Fruit fly (Drosophila melanogaster) whole organism, embryonic: ENCODE results near the gene Cad96Cb.

Source experiments
- Ada2b ChIP-seq: fragments of 200-800 bp; sonication (Bioruptor generic); IDR thresholded peaks from 2 replicates; pipeline ENCODE4 v1.3.6; 2022; ENCODE audit warnings: missing biosample characterization, missing genetic modification characterization
- Aef1 ChIP-seq: fragments of 200-800 bp; sonication (Bioruptor generic); IDR thresholded peaks from 3 replicates; pipeline ENCODE4 v1.3.6; 2022; ENCODE audit warnings: missing biosample characterization, missing genetic modification characterization
- BEAF-32 ChIP-seq: fragments of 200-800 bp; sonication (Bioruptor generic); optimal IDR thresholded peaks from 3 replicates; lab custom pipeline; 2017; ENCODE audit warnings: missing biosample characterization, missing genetic modification characterization, mild to moderate bottlenecking, moderate library complexity, missing genetic modification reagents
- CG10321 ChIP-seq: fragments of 200-800 bp; sonication (Bioruptor generic); IDR thresholded peaks from 2 replicates; pipeline ENCODE4 v1.3.6; 2022; ENCODE audit warnings: missing biosample characterization, missing genetic modification characterization
- CG10462 ChIP-seq: fragments of 200-800 bp; sonication (Bioruptor generic); optimal IDR thresholded peaks from 2 replicates; lab custom pipeline; 2016; ENCODE audit warnings: missing biosample characterization, missing genetic modification characterization
- CG10959 ChIP-seq: fragments of 200-800 bp; sonication (Bioruptor generic); IDR thresholded peaks from 2 replicates; pipeline ENCODE4 v1.3.6; 2022; ENCODE audit warnings: missing biosample characterization, missing genetic modification characterization
- CG11723 ChIP-seq: fragments of 200-800 bp; sonication (Bioruptor generic); optimal IDR thresholded peaks from 2 replicates; lab custom pipeline; 2017; ENCODE audit warnings: missing biosample characterization, mild to moderate bottlenecking, missing genetic modification characterization
- CG12155 ChIP-seq: fragments of 200-800 bp; sonication (Bioruptor generic); optimal IDR thresholded peaks from 3 replicates; lab custom pipeline; 2016; ENCODE audit warnings: missing biosample characterization, missing genetic modification characterization
- CG17361 ChIP-seq: fragments of 200-800 bp; sonication (Bioruptor generic); IDR thresholded peaks from 3 replicates; pipeline ENCODE4 v1.3.6; 2022; ENCODE audit warnings: missing biosample characterization, missing genetic modification characterization
- CG30431 ChIP-seq: fragments of 200-800 bp; sonication (Bioruptor generic); optimal IDR thresholded peaks from 2 replicates; lab custom pipeline; 2017; ENCODE audit warnings: missing biosample characterization, missing genetic modification characterization
- CG4424 ChIP-seq: fragments of 200-800 bp; sonication (Bioruptor generic); optimal IDR thresholded peaks from 3 replicates; lab custom pipeline; 2016; ENCODE audit warnings: missing biosample characterization, missing genetic modification characterization
- CG4730 ChIP-seq: fragments of 200-800 bp; sonication (Bioruptor generic); IDR thresholded peaks from 2 replicates; pipeline ENCODE4 v1.3.6; 2022; ENCODE audit warnings: missing biosample characterization, missing genetic modification characterization
- CG5245 ChIP-seq: fragments of 200-800 bp; sonication (Bioruptor generic); optimal IDR thresholded peaks from 3 replicates; lab custom pipeline; 2016; ENCODE audit warnings: missing biosample characterization, missing genetic modification characterization
- CG7745 ChIP-seq: fragments of 200-800 bp; sonication (Bioruptor generic); optimal IDR thresholded peaks from 2 replicates; lab custom pipeline; 2018; ENCODE audit warnings: missing biosample characterization, mild to moderate bottlenecking, missing genetic modification characterization, moderate library complexity
- CG7839 ChIP-seq: fragments of 200-800 bp; sonication (Bioruptor generic); optimal IDR thresholded peaks from 3 replicates; lab custom pipeline; 2018; ENCODE audit warnings: missing biosample characterization, mild to moderate bottlenecking, missing genetic modification characterization, moderate library complexity
- CG8359 ChIP-seq: fragments of 200-800 bp; sonication (Bioruptor generic); optimal IDR thresholded peaks from 2 replicates; lab custom pipeline; 2017; ENCODE audit warnings: missing biosample characterization, mild to moderate bottlenecking, missing genetic modification characterization, borderline replicate concordance
- CG9817 ChIP-seq: fragments of 200-800 bp; sonication (Bioruptor generic); optimal IDR thresholded peaks from 2 replicates; lab custom pipeline; 2018; ENCODE audit warnings: missing biosample characterization, mild to moderate bottlenecking, missing genetic modification characterization, moderate library complexity
- Deaf1 ChIP-seq: fragments of 200-800 bp; optimal IDR thresholded peaks from 3 replicates; lab custom pipeline; 2019; ENCODE audit warnings: missing biosample characterization, mild to moderate bottlenecking, missing genetic modification characterization, moderate library complexity
- Doc3 ChIP-seq: fragments of 200-800 bp; sonication (Bioruptor generic); IDR thresholded peaks from 3 replicates; pipeline ENCODE4 v1.3.6; 2022; ENCODE audit warnings: missing biosample characterization, missing genetic modification characterization; ENCODE audit not compliant: partially characterized antibody
- Dref ChIP-seq: fragments of 200-800 bp; sonication (Bioruptor generic); IDR thresholded peaks from 2 replicates; pipeline ENCODE4 v1.3.6; 2022; ENCODE audit warnings: missing biosample characterization, missing genetic modification characterization
- E2f1 ChIP-seq: fragments of 200-800 bp; sonication (Bioruptor generic); IDR thresholded peaks from 2 replicates; pipeline ENCODE4 v1.3.6; 2022; ENCODE audit warnings: missing biosample characterization, missing genetic modification characterization
- HLH54F ChIP-seq: fragments of 200-800 bp; sonication (Bioruptor generic); optimal IDR thresholded peaks from 3 replicates; lab custom pipeline; 2016; ENCODE audit warnings: missing biosample characterization, missing genetic modification characterization
- Hsf ChIP-seq: fragments of 200-800 bp; sonication (Bioruptor generic); optimal IDR thresholded peaks from 3 replicates; lab custom pipeline; 2016; ENCODE audit warnings: missing biosample characterization, missing genetic modification characterization
- Meics ChIP-seq: fragments of 200-800 bp; sonication (Bioruptor generic); optimal IDR thresholded peaks from 2 replicates; lab custom pipeline; 2017; ENCODE audit warnings: missing biosample characterization, mild to moderate bottlenecking, missing genetic modification characterization
- NK7.1 ChIP-seq: fragments of 200-800 bp; sonication (Bioruptor generic); optimal IDR thresholded peaks from 3 replicates; lab custom pipeline; 2016; ENCODE audit warnings: missing biosample characterization, missing genetic modification characterization
- Poxn ChIP-seq: fragments of 200-800 bp; sonication (Bioruptor generic); IDR thresholded peaks from 2 replicates; pipeline ENCODE4 v1.3.6; 2022; ENCODE audit warnings: missing biosample characterization, missing genetic modification characterization
- Sry-δ ChIP-seq: fragments of 200-800 bp; sonication (Bioruptor generic); optimal IDR thresholded peaks from 2 replicates; lab custom pipeline; 2016; ENCODE audit warnings: missing biosample characterization, missing genetic modification characterization
- ase ChIP-seq: fragments of 200-800 bp; sonication (Bioruptor generic); IDR thresholded peaks from 3 replicates; pipeline ENCODE4 v1.3.6; 2022; ENCODE audit warnings: missing biosample characterization, missing genetic modification characterization
- cato ChIP-seq: fragments of 200-800 bp; sonication (Bioruptor generic); optimal IDR thresholded peaks from 2 replicates; lab custom pipeline; 2016; ENCODE audit warnings: missing biosample characterization, missing genetic modification characterization, borderline replicate concordance
- croc ChIP-seq: fragments of 200-800 bp; sonication (Bioruptor generic); conservative IDR thresholded peaks from 3 replicates; pipeline ENCODE4 v1.3.6; 2022; ENCODE audit warnings: missing biosample characterization, missing genetic modification characterization
- crol ChIP-seq: fragments of 200-800 bp; sonication (Bioruptor generic); IDR thresholded peaks from 2 replicates; pipeline ENCODE4 v1.3.6; 2022; ENCODE audit warnings: missing biosample characterization, missing genetic modification characterization
- cwo ChIP-seq: fragments of 200-800 bp; sonication (Bioruptor generic); optimal IDR thresholded peaks from 3 replicates; lab custom pipeline; 2017; ENCODE audit warnings: missing biosample characterization, missing genetic modification characterization, mild to moderate bottlenecking, moderate library complexity, missing genetic modification reagents
- en ChIP-seq: fragments of 200-800 bp; sonication (Bioruptor generic); optimal IDR thresholded peaks from 2 replicates; lab custom pipeline; 2016; ENCODE audit warnings: missing biosample characterization, missing genetic modification characterization
- fu2 ChIP-seq: fragments of 200-800 bp; sonication (Bioruptor generic); optimal IDR thresholded peaks from 2 replicates; lab custom pipeline; 2016; ENCODE audit warnings: missing biosample characterization, missing genetic modification characterization
- grn ChIP-seq: fragments of 200-800 bp; sonication (Bioruptor generic); optimal IDR thresholded peaks from 3 replicates; lab custom pipeline; 2017; ENCODE audit warnings: missing biosample characterization, missing genetic modification characterization
- insv ChIP-seq, 2 experiments: fragments of 200-800 bp; sonication (Bioruptor generic); optimal IDR thresholded peaks; 3 replicates each; lab custom pipeline; 2016 to 2018; ENCODE audit warnings: missing biosample characterization in 2 of 2, missing genetic modification characterization in 2 of 2
- jumu ChIP-seq: fragments of 200-800 bp; sonication (Bioruptor generic); optimal IDR thresholded peaks from 3 replicates; lab custom pipeline; 2016; ENCODE audit warnings: missing biosample characterization, missing genetic modification characterization
- maf-S ChIP-seq: fragments of 200-800 bp; sonication (Bioruptor generic); optimal IDR thresholded peaks from 2 replicates; lab custom pipeline; 2016; ENCODE audit warnings: missing biosample characterization, missing genetic modification characterization
- nerfin-2 ChIP-seq: fragments of 200-800 bp; sonication (Bioruptor generic); IDR thresholded peaks from 2 replicates; pipeline ENCODE4 v1.3.6; 2022; ENCODE audit warnings: missing biosample characterization, missing genetic modification characterization; ENCODE audit not compliant: partially characterized antibody
- pho ChIP-seq: fragments of 200-800 bp; sonication (Bioruptor generic); optimal IDR thresholded peaks from 2 replicates; lab custom pipeline; 2016; ENCODE audit warnings: missing biosample characterization, missing genetic modification characterization
- sc ChIP-seq, 3 experiments: fragments of >200 bp in 2 of 3; fragments of 200-800 bp in 1 of 3; sonication (Bioruptor generic) in 1 of 3; optimal IDR thresholded peaks; 2 replicates in 2 of 3; 3 replicates in 1 of 3; lab custom pipeline; 2017; ENCODE audit warnings: mild to moderate bottlenecking in 1 of 3, missing biosample characterization in 1 of 3, missing genetic modification characterization in 1 of 3, missing genetic modification reagents in 1 of 3
- slou ChIP-seq: fragments of 200-800 bp; sonication (Bioruptor generic); optimal IDR thresholded peaks from 3 replicates; lab custom pipeline; 2016; ENCODE audit warnings: missing biosample characterization, missing genetic modification characterization
- slp2 ChIP-seq: fragments of 200-800 bp; sonication (Bioruptor generic); optimal IDR thresholded peaks from 2 replicates; lab custom pipeline; 2016; ENCODE audit warnings: missing biosample characterization, missing genetic modification characterization
- sqz ChIP-seq: fragments of 200-800 bp; sonication (Bioruptor generic); optimal IDR thresholded peaks from 3 replicates; lab custom pipeline; 2018; ENCODE audit warnings: missing biosample characterization, mild to moderate bottlenecking, missing genetic modification characterization
- tin ChIP-seq: fragments of 200-800 bp; sonication (Bioruptor generic); optimal IDR thresholded peaks from 3 replicates; lab custom pipeline; 2016; ENCODE audit warnings: missing biosample characterization, missing genetic modification characterization
- trh ChIP-seq: fragments of 200-800 bp; sonication (Bioruptor generic); optimal IDR thresholded peaks from 2 replicates; lab custom pipeline; 2016; ENCODE audit warnings: missing biosample characterization, missing genetic modification characterization
- unc-4 ChIP-seq: fragments of 200-800 bp; sonication (Bioruptor generic); IDR thresholded peaks from 2 replicates; pipeline ENCODE4 v1.3.6; 2022; ENCODE audit warnings: missing biosample characterization, missing genetic modification characterization; ENCODE audit not compliant: partially characterized antibody
- vnd ChIP-seq: fragments of 200-800 bp; sonication (Bioruptor generic); IDR thresholded peaks from 3 replicates; pipeline ENCODE4 v1.3.6; 2022; ENCODE audit warnings: missing biosample characterization, missing genetic modification characterization; ENCODE audit not compliant: partially characterized antibody
- vvl ChIP-seq: fragments of 200-800 bp; sonication (Bioruptor generic); IDR thresholded peaks from 2 replicates; pipeline ENCODE4 v1.3.6; 2022; ENCODE audit warnings: missing biosample characterization, missing genetic modification characterization

Cad96Cb gene

DNA sequence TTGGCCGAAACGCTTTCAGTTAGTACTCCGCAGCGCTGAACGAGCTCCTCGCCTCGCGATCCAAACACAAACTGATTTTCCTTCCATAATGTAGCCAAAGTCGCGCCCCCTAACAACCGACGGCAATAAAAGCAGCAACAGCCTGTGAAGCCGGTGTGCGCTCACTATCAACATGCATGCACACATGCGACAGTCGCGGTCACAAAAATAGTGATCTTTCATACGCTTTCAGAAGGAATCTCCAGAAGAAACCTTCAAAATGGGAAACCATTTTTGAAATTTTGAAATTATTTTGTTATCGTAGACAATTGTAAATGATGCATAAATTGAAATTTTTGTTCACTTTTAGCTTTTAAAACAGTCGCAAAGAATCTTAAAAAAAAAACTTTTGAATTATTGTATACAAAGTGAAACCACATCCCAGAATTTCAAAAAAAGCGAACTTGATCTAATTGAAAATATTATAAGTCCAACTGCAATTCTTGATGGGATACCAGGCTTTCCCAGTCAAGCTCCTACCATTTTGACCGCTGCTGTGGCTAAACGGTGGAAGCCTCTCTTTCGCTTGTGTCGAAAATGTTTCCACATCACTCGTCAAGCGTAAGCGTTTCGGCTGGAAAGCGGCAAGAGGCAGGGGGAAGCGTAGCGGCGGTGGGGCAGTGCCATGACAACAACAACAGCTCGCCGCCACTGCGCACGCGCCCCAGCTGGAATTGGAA is at the start of gene Cad96Cb (continued):
- TF ChIP-seq CG7839 (tag; lab: Kevin White, UChicago) = peak; percentile 90
- TF ChIP-seq sc (optimal IDR thresholded peaks at IDR 0.05; lab: Kevin White, UChicago) = no peak
- TF ChIP-seq sc (GFP tag; optimal IDR thresholded peaks at IDR 0.05; lab: Kevin White, UChicago) = peak; percentile 87
- peak; percentile 0 for TF ChIP-seq grn (GFP tag; lab: Kevin White, UChicago)
- TF ChIP-seq fu2 (GFP tag; lab: Kevin White, UChicago) = peak; percentile 29
- TF ChIP-seq unc-4 (GFP tag; lab: Robert Waterston, UW) = no peak
- TF ChIP-seq nerfin-2 (GFP tag; lab: Robert Waterston, UW) = no peak
- peak; percentile 76 for TF ChIP-seq jumu (GFP tag; lab: Kevin White, UChicago)
- peak; percentile 24 for TF ChIP-seq sqz
- TF ChIP-seq Hsf (GFP tag; lab: Kevin White, UChicago) = peak; percentile 81
- TF ChIP-seq HLH54F (GFP tag; lab: Kevin White, UChicago) = peak; percentile 61
- peak; percentile 64 for TF ChIP-seq CG12155 (GFP tag; lab: Kevin White, UChicago)
- no peak for TF ChIP-seq Dref (GFP tag; lab: Robert Waterston, UW)
- peak; percentile 89 for TF ChIP-seq tin (GFP tag; lab: Kevin White, UChicago)
- TF ChIP-seq CG10321 (GFP tag; lab: Robert Waterston, UW) = no peak
- TF ChIP-seq CG9817 (tag; lab: Kevin White, UChicago) = peak; percentile 43
- TF ChIP-seq Aef1 = peak; percentile 45; the same call in 1 of the 3 replicates
- TF ChIP-seq ase = peak; percentile 35; the same call in 1 of the 3 replicates
- TF ChIP-seq CG10462 (GFP tag; lab: Kevin White, UChicago) = peak; percentile 72
- peak; percentile 50 for TF ChIP-seq maf-S (GFP tag; lab: Kevin White, UChicago)
- peak in 1 of 2 experiments; percentile 3 for TF ChIP-seq insv (GFP tag; optimal IDR thresholded peaks at IDR 0.05; lab: Kevin White, UChicago)
- TF ChIP-seq en (GFP tag; lab: Kevin White, UChicago) = peak; percentile 66
- no peak for TF ChIP-seq BEAF-32 (GFP tag; lab: Kevin White, UChicago)
- TF ChIP-seq Doc3 (GFP tag; lab: Robert Waterston, UW) = no peak
- no peak for TF ChIP-seq CG7745 (tag; lab: Kevin White, UChicago)
- TF ChIP-seq Poxn = no peak
- TF ChIP-seq CG10959 (GFP tag; lab: Robert Waterston, UW) = peak; percentile 36
- peak; percentile 97 for TF ChIP-seq CG17361
- TF ChIP-seq Deaf1 = no peak
- TF ChIP-seq CG11723 (GFP tag; lab: Kevin White, UChicago) = peak; percentile 80
- TF ChIP-seq vnd = no peak
- TF ChIP-seq E2f1 (GFP tag; lab: Robert Waterston, UW) = peak; percentile 48; the same call in 1 of the 2 replicates
- TF ChIP-seq croc (GFP tag; lab: Robert Waterston, UW) = peak; percentile 74
- TF ChIP-seq pho (GFP tag; lab: Kevin White, UChicago) = peak; percentile 63
- TF ChIP-seq Sry-δ (GFP tag; lab: Kevin White, UChicago) = peak; percentile 21
- peak; percentile 82 for TF ChIP-seq CG5245 (GFP tag; lab: Kevin White, UChicago)
- TF ChIP-seq CG30431 (GFP tag; lab: Kevin White, UChicago) = peak; percentile 68
- peak; percentile 82 for TF ChIP-seq slp2 (GFP tag; lab: Kevin White, UChicago)
- TF ChIP-seq Meics (GFP tag; lab: Kevin White, UChicago) = peak; percentile 69
- peak; percentile 63 for TF ChIP-seq vvl (GFP tag; lab: Robert Waterston, UW)
- peak; percentile 71 for TF ChIP-seq cato (GFP tag; lab: Kevin White, UChicago)
- TF ChIP-seq crol (GFP tag; lab: Robert Waterston, UW) = peak; percentile 75
- TF ChIP-seq CG4424 = peak; percentile 92
- peak; percentile 6 for TF ChIP-seq trh (GFP tag; lab: Kevin White, UChicago)
- TF ChIP-seq cwo (GFP tag; lab: Kevin White, UChicago) = peak; percentile 67
- TF ChIP-seq slou (GFP tag; lab: Kevin White, UChicago) = peak; percentile 35
- TF ChIP-seq Ada2b (GFP tag; lab: Robert Waterston, UW) = no peak
- peak; percentile 68 for TF ChIP-seq NK7.1
- TF ChIP-seq CG8359 (GFP tag; lab: Kevin White, UChicago) = peak; percentile 76
- TF ChIP-seq CG4730 (GFP tag; lab: Robert Waterston, UW) = no peak
